Fruit fly (Drosophila melanogaster) whole organism, embryonic: ENCODE measurements around the gene CG34135.
A peak's percentile ranks its signal among the peaks of the same experiment; 100 is the strongest.

Source experiments
- ATbp ChIP-seq: fragments of 200-800 bp; sonication (Bioruptor generic); optimal IDR thresholded peaks from 2 replicates; lab custom pipeline; 2017; ENCODE audit warnings: missing biosample characterization, mild to moderate bottlenecking, missing genetic modification characterization, missing genetic modification reagents
- BEAF-32 ChIP-seq: fragments of 200-800 bp; sonication (Bioruptor generic); optimal IDR thresholded peaks from 3 replicates; lab custom pipeline; 2017; ENCODE audit warnings: missing biosample characterization, missing genetic modification characterization, mild to moderate bottlenecking, moderate library complexity, missing genetic modification reagents
- Bgb ChIP-seq: fragments of 200-800 bp; sonication (Bioruptor generic); IDR thresholded peaks from 2 replicates; pipeline ENCODE4 v1.3.6; 2022; ENCODE audit warnings: missing biosample characterization, missing genetic modification characterization; ENCODE audit not compliant: partially characterized antibody
- CG10366 ChIP-seq: fragments of 200-800 bp; sonication (Bioruptor generic); IDR thresholded peaks from 2 replicates; pipeline ENCODE4 v1.3.6; 2022; ENCODE audit warnings: missing biosample characterization, missing genetic modification characterization
- CG10543 ChIP-seq: fragments of 200-800 bp; sonication (Bioruptor generic); optimal IDR thresholded peaks from 3 replicates; lab custom pipeline; 2017; ENCODE audit warnings: missing biosample characterization, mild to moderate bottlenecking, missing genetic modification characterization, moderate library complexity
- CG12219 ChIP-seq: fragments of 200-800 bp; sonication (Bioruptor generic); optimal IDR thresholded peaks from 3 replicates; lab custom pipeline; 2018; ENCODE audit warnings: missing biosample characterization, mild to moderate bottlenecking, missing genetic modification characterization
- CG12299 ChIP-seq: fragments of 200-800 bp; sonication (Bioruptor generic); optimal IDR thresholded peaks from 2 replicates; lab custom pipeline; 2018; ENCODE audit warnings: missing biosample characterization, mild to moderate bottlenecking, missing genetic modification characterization
- CG13624 ChIP-seq: fragments of 200-800 bp; sonication (Bioruptor generic); optimal IDR thresholded peaks from 2 replicates; lab custom pipeline; 2016; ENCODE audit warnings: missing biosample characterization, missing genetic modification characterization
- CG14050 ChIP-seq: fragments of 200-800 bp; sonication (Bioruptor generic); IDR thresholded peaks from 3 replicates; pipeline ENCODE4 v1.3.6; 2022; ENCODE audit warnings: missing biosample characterization, missing genetic modification characterization
- CG14710 ChIP-seq: fragments of 200-800 bp; sonication (Bioruptor generic); optimal IDR thresholded peaks from 3 replicates; lab custom pipeline; 2019; ENCODE audit warnings: missing biosample characterization, mild to moderate bottlenecking, missing genetic modification characterization, moderate library complexity
- CG17186 ChIP-seq: fragments of 200-800 bp; sonication (Bioruptor generic); optimal IDR thresholded peaks from 3 replicates; lab custom pipeline; 2017; ENCODE audit warnings: missing biosample characterization, missing genetic modification reagents, missing genetic modification characterization
- CG17385 ChIP-seq: fragments of 200-800 bp; sonication (Bioruptor generic); optimal IDR thresholded peaks from 3 replicates; lab custom pipeline; 2018; ENCODE audit warnings: missing biosample characterization, mild to moderate bottlenecking, missing genetic modification characterization
- CG17568 ChIP-seq: fragments of 200-800 bp; sonication (Bioruptor generic); optimal IDR thresholded peaks from 2 replicates; lab custom pipeline; 2018; ENCODE audit warnings: missing biosample characterization, mild to moderate bottlenecking, missing genetic modification characterization, moderate library complexity
- CG17612 ChIP-seq: fragments of 200-800 bp; sonication (Bioruptor generic); IDR thresholded peaks from 2 replicates; pipeline ENCODE4 v1.3.6; 2022; ENCODE audit warnings: missing biosample characterization, missing genetic modification characterization
- CG2120 ChIP-seq: fragments of 200-800 bp; sonication (Bioruptor generic); optimal IDR thresholded peaks from 3 replicates; lab custom pipeline; 2016; ENCODE audit warnings: missing biosample characterization, missing genetic modification characterization
- CG2199 ChIP-seq: fragments of 200-800 bp; sonication (Bioruptor generic); IDR thresholded peaks from 3 replicates; pipeline ENCODE4 v1.3.6; 2022; ENCODE audit warnings: missing biosample characterization, missing genetic modification characterization
- CG31441 ChIP-seq: fragments of 200-800 bp; sonication (Bioruptor generic); IDR thresholded peaks from 2 replicates; pipeline ENCODE4 v1.3.6; 2022; ENCODE audit warnings: missing biosample characterization, missing genetic modification characterization
- CG3163 ChIP-seq: fragments of 200-800 bp; sonication (Bioruptor generic); optimal IDR thresholded peaks from 3 replicates; lab custom pipeline; 2016; ENCODE audit warnings: missing biosample characterization, missing genetic modification characterization
- CG34422 ChIP-seq: fragments of 200-800 bp; sonication (Bioruptor generic); IDR thresholded peaks from 3 replicates; pipeline ENCODE4 v1.3.6; 2022; ENCODE audit warnings: missing biosample characterization, missing genetic modification characterization
- CG4282 ChIP-seq: fragments of 200-800 bp; sonication (Bioruptor generic); optimal IDR thresholded peaks from 2 replicates; lab custom pipeline; 2016; ENCODE audit warnings: missing biosample characterization, missing genetic modification characterization
- CG4617 ChIP-seq: fragments of 200-800 bp; sonication (Bioruptor generic); optimal IDR thresholded peaks from 3 replicates; lab custom pipeline; 2016; ENCODE audit warnings: missing biosample characterization, missing genetic modification characterization, borderline replicate concordance
- CG6175 ChIP-seq: fragments of 200-800 bp; sonication (Bioruptor generic); IDR thresholded peaks from 3 replicates; pipeline ENCODE4 v1.3.6; 2022; ENCODE audit warnings: missing biosample characterization, missing genetic modification characterization
- CG6254 ChIP-seq: fragments of 200-800 bp; sonication (Bioruptor generic); optimal IDR thresholded peaks from 3 replicates; lab custom pipeline; 2017; ENCODE audit warnings: mild to moderate bottlenecking, missing biosample characterization, missing genetic modification reagents, missing genetic modification characterization
- CG7928 ChIP-seq: fragments of 200-800 bp; sonication (Bioruptor generic); optimal IDR thresholded peaks from 2 replicates; lab custom pipeline; 2017; ENCODE audit warnings: missing biosample characterization, mild to moderate bottlenecking, missing genetic modification characterization
- Dek ChIP-seq: fragments of 200-800 bp; sonication (Bioruptor generic); optimal IDR thresholded peaks from 3 replicates; lab custom pipeline; 2019; ENCODE audit warnings: missing biosample characterization, mild to moderate bottlenecking, missing genetic modification characterization, moderate library complexity
- Doc2 ChIP-seq: fragments of 200-800 bp; sonication (Bioruptor generic); IDR thresholded peaks from 2 replicates; pipeline ENCODE4 v1.3.6; 2022; ENCODE audit warnings: missing biosample characterization, missing genetic modification characterization
- Ets97D ChIP-seq: fragments of 200-800 bp; sonication (Bioruptor generic); optimal IDR thresholded peaks from 3 replicates; lab custom pipeline; 2016; ENCODE audit warnings: missing biosample characterization, missing genetic modification characterization
- Hmx ChIP-seq: fragments of 200-800 bp; sonication (Bioruptor generic); optimal IDR thresholded peaks from 2 replicates; lab custom pipeline; 2016; ENCODE audit warnings: missing biosample characterization, missing genetic modification characterization
- Myb ChIP-seq: fragments of 200-800 bp; sonication (Bioruptor generic); optimal IDR thresholded peaks from 2 replicates; lab custom pipeline; 2016; ENCODE audit warnings: missing biosample characterization, missing genetic modification characterization
- Neu2 ChIP-seq: fragments of 200-800 bp; sonication (Bioruptor generic); optimal IDR thresholded peaks from 3 replicates; lab custom pipeline; 2016; ENCODE audit warnings: missing biosample characterization, missing genetic modification characterization, borderline replicate concordance
- Nf-YA ChIP-seq: fragments of 200-800 bp; sonication (Bioruptor generic); IDR thresholded peaks from 2 replicates; pipeline ENCODE4 v1.3.6; 2022; ENCODE audit warnings: missing biosample characterization, missing genetic modification characterization
- Nf-YC ChIP-seq: fragments of 200-800 bp; optimal IDR thresholded peaks from 3 replicates; lab custom pipeline; 2019; ENCODE audit warnings: missing biosample characterization, mild to moderate bottlenecking, missing genetic modification characterization, moderate library complexity
- ab ChIP-seq: fragments of 200-800 bp; sonication (Bioruptor generic); optimal IDR thresholded peaks from 2 replicates; lab custom pipeline; 2016; ENCODE audit warnings: missing biosample characterization, missing genetic modification characterization
- ato ChIP-seq: fragments of 200-800 bp; sonication (Bioruptor generic); IDR thresholded peaks from 2 replicates; pipeline ENCODE4 v1.3.6; 2022; ENCODE audit warnings: missing biosample characterization, missing genetic modification characterization; ENCODE audit not compliant: partially characterized antibody
- bigmax ChIP-seq: fragments of 200-800 bp; sonication (Bioruptor generic); optimal IDR thresholded peaks from 2 replicates; lab custom pipeline; 2018; ENCODE audit warnings: missing biosample characterization, mild to moderate bottlenecking, missing genetic modification characterization
- danr ChIP-seq: fragments of 200-800 bp; sonication (Bioruptor generic); IDR thresholded peaks from 2 replicates; pipeline ENCODE4 v1.3.6; 2022; ENCODE audit warnings: missing biosample characterization, missing genetic modification characterization
- emc ChIP-seq: fragments of 200-800 bp; sonication (Bioruptor generic); optimal IDR thresholded peaks from 2 replicates; lab custom pipeline; 2016; ENCODE audit warnings: missing biosample characterization, missing genetic modification characterization
- exex ChIP-seq: fragments of 200-800 bp; sonication (Bioruptor generic); optimal IDR thresholded peaks from 4 replicates; lab custom pipeline; 2018; ENCODE audit warnings: missing biosample characterization, mild to moderate bottlenecking, missing genetic modification characterization, moderate library complexity
- fd64A ChIP-seq: fragments of 200-800 bp; sonication (Bioruptor generic); optimal IDR thresholded peaks from 3 replicates; lab custom pipeline; 2018; ENCODE audit warnings: missing biosample characterization, mild to moderate bottlenecking, missing genetic modification characterization
- grn ChIP-seq: fragments of 200-800 bp; sonication (Bioruptor generic); optimal IDR thresholded peaks from 3 replicates; lab custom pipeline; 2017; ENCODE audit warnings: missing biosample characterization, missing genetic modification characterization
- ham ChIP-seq: fragments of 200-800 bp; sonication (Bioruptor generic); IDR thresholded peaks from 2 replicates; pipeline ENCODE4 v1.3.6; 2022; ENCODE audit warnings: missing biosample characterization, missing genetic modification characterization
- hb ChIP-seq: fragments of 200-800 bp; sonication (Bioruptor generic); IDR thresholded peaks from 3 replicates; pipeline ENCODE4 v1.3.6; 2022; ENCODE audit warnings: missing biosample characterization, missing genetic modification characterization; ENCODE audit not compliant: partially characterized antibody
- odd ChIP-seq: fragments of 200-800 bp; sonication (Bioruptor generic); optimal IDR thresholded peaks from 2 replicates; lab custom pipeline; 2017; ENCODE audit warnings: missing biosample characterization, mild to moderate bottlenecking, missing genetic modification characterization
- row ChIP-seq: fragments of 200-800 bp; sonication (Bioruptor generic); IDR thresholded peaks from 3 replicates; pipeline ENCODE4 v1.3.6; 2022; ENCODE audit warnings: missing biosample characterization, missing genetic modification characterization
- sima ChIP-seq: fragments of 200-800 bp; sonication (Bioruptor generic); optimal IDR thresholded peaks from 2 replicates; lab custom pipeline; 2016; ENCODE audit warnings: missing biosample characterization, missing genetic modification characterization
- slou ChIP-seq: fragments of 200-800 bp; sonication (Bioruptor generic); optimal IDR thresholded peaks from 3 replicates; lab custom pipeline; 2016; ENCODE audit warnings: missing biosample characterization, missing genetic modification characterization
- ssp ChIP-seq: fragments of 200-800 bp; sonication (Bioruptor generic); IDR thresholded peaks from 2 replicates; pipeline ENCODE4 v1.3.6; 2022; ENCODE audit warnings: missing biosample characterization, missing genetic modification characterization
- vfl ChIP-seq: fragments of 200-800 bp; sonication (Bioruptor generic); optimal IDR thresholded peaks from 2 replicates; lab custom pipeline; 2016; ENCODE audit warnings: missing biosample characterization, missing genetic modification characterization
- wdn ChIP-seq: fragments of 200-800 bp; sonication (Bioruptor generic); IDR thresholded peaks from 2 replicates; pipeline ENCODE4 v1.3.6; 2022; ENCODE audit warnings: missing biosample characterization, missing genetic modification characterization
- wek ChIP-seq: fragments of 200-800 bp; sonication (Bioruptor generic); optimal IDR thresholded peaks from 3 replicates; lab custom pipeline; 2018; ENCODE audit warnings: missing biosample characterization, mild to moderate bottlenecking, missing genetic modification characterization, moderate library complexity

Gene CG34135

dm6 chr3R:8811323-8811936 is 43.4 kb upstream of the CG34135 start (continued):
- TF ChIP-seq BEAF-32 (peak; percentile 32), CG17385 (GFP tag; lab: Kevin White, UChicago) (peak; percentile 98), CG17186 (GFP tag; lab: Kevin White, UChicago) (peak; percentile 87), hb (GFP tag; lab: Robert Waterston, UW) (no peak), exex (tag; lab: Kevin White, UChicago) (peak; percentile 94), wek (GFP tag; lab: Kevin White, UChicago) (peak; percentile 95), CG14050 (GFP tag; lab: Robert Waterston, UW) (peak; percentile 99), CG13624 (GFP tag; lab: Kevin White, UChicago) (peak; percentile 99), danr (peak; percentile 98), Nf-YC (tag; lab: Kevin White, UChicago) (peak; percentile 88), odd (GFP tag; lab: Kevin White, UChicago) (peak; percentile 98), CG17612 (GFP tag; lab: Robert Waterston, UW) (peak; percentile 96), CG12219 (GFP tag; lab: Kevin White, UChicago) (peak; percentile 99), bigmax (GFP tag; lab: Kevin White, UChicago) (peak; percentile 90), Ets97D (GFP tag; lab: Kevin White, UChicago) (peak; percentile 93), vfl (peak; percentile 98), ato (peak; percentile 15; the same call in 1 of the 2 replicates), Bgb (GFP tag; lab: Robert Waterston, UW) (peak; percentile 61; the same call in 1 of the 2 replicates), ssp (peak; percentile 92), CG4617 (peak; percentile 99), ham (GFP tag; lab: Robert Waterston, UW) (peak; percentile 97), Hmx (peak; percentile 97), slou (GFP tag; lab: Kevin White, UChicago) (peak; percentile 92), fd64A (peak; percentile 94), CG4282 (GFP tag; lab: Kevin White, UChicago) (peak; percentile 97), CG14710 (tag; lab: Kevin White, UChicago) (peak; percentile 96), CG6175 (peak; percentile 97), CG10366 (GFP tag; lab: Robert Waterston, UW) (peak; percentile 99), CG3163 (GFP tag; lab: Kevin White, UChicago) (peak; percentile 92), CG10543 (GFP tag; lab: Kevin White, UChicago) (peak; percentile 99), Dek (tag; lab: Kevin White, UChicago) (peak; percentile 99), ab (GFP tag; lab: Kevin White, UChicago) (peak; percentile 97), grn (GFP tag; lab: Kevin White, UChicago) (peak; percentile 86), row (GFP tag; lab: Robert Waterston, UW) (peak; percentile 99), emc (GFP tag; lab: Kevin White, UChicago) (peak; percentile 96), Myb (GFP tag; lab: Kevin White, UChicago) (peak; percentile 93), sima (GFP tag; lab: Kevin White, UChicago) (peak; percentile 96), CG12299 (tag; lab: Kevin White, UChicago) (peak; percentile 98), CG31441 (GFP tag; lab: Robert Waterston, UW) (peak; percentile 88), Doc2 (no peak; the same call in none of the 2 replicates), CG2199 (GFP tag; lab: Robert Waterston, UW) (peak; percentile 98), CG2120 (GFP tag; lab: Kevin White, UChicago) (peak; percentile 100), Nf-YA (GFP tag; lab: Robert Waterston, UW) (peak; percentile 98), wdn (peak; percentile 99), CG6254 (GFP tag; lab: Kevin White, UChicago) (peak; percentile 93), Neu2 (GFP tag; lab: Kevin White, UChicago) (peak; percentile 96), CG17568 (GFP tag; lab: Kevin White, UChicago) (peak; percentile 98), CG34422 (GFP tag; lab: Robert Waterston, UW) (peak; percentile 98), CG7928 (GFP tag; lab: Kevin White, UChicago) (peak; percentile 86), ATbp (GFP tag; lab: Kevin White, UChicago) (peak; percentile 98)
